Fruit fly (Drosophila melanogaster): ENCODE measurements around the gene Vps15.

Gene Vps15

dm6 chr3R:9246879-9247621 lies 1.4 kb upstream of the Vps15 start (continued):
- TF ChIP-seq wdn (GFP tag; IDR thresholded peaks at IDR 0.05) (no peak), CG4707 (GFP tag; optimal IDR thresholded peaks at IDR 0.05) (peak; percentile 15), onecut (GFP tag; IDR thresholded peaks at IDR 0.05) (peak; percentile 53), E2f2 (GFP tag; IDR thresholded peaks at IDR 0.05) (no peak; the same call in 1 of the 2 replicates), psq (GFP tag; optimal IDR thresholded peaks at IDR 0.05) (peak; percentile 45), dati (GFP tag; IDR thresholded peaks at IDR 0.05) (no peak), CG12744 (GFP tag; optimal IDR thresholded peaks at IDR 0.05) (no peak), CG18764 (GFP tag; optimal IDR thresholded peaks at IDR 0.05) (no peak), wor (GFP tag; IDR thresholded peaks at IDR 0.05) (peak; percentile 55), CG18011 (GFP tag; optimal IDR thresholded peaks at IDR 0.05) (no peak), seq (GFP tag; IDR thresholded peaks at IDR 0.05) (no peak; the same call in 1 of the 2 replicates), gsb-n (tag; optimal IDR thresholded peaks at IDR 0.05) (peak; percentile 85), CG6765 (GFP tag; optimal IDR thresholded peaks at IDR 0.05) (no peak), CG3726 (GFP tag; IDR thresholded peaks at IDR 0.05) (no peak), ttk (GFP tag; IDR thresholded peaks at IDR 0.05) (0 out of 2 replicates have a peak, but pooled peaks have one; percentile 58), CG15514 (GFP tag; optimal IDR thresholded peaks at IDR 0.05) (no peak), Dad (GFP tag; optimal IDR thresholded peaks at IDR 0.05) (peak; percentile 31), Bdp1 (GFP tag; optimal IDR thresholded peaks at IDR 0.05) (no peak), CG10979 (tag; optimal IDR thresholded peaks at IDR 0.05) (peak; percentile 91), CG7372 (GFP tag; IDR thresholded peaks at IDR 0.05) (peak; percentile 31; the same call in 1 of the 2 replicates), CG4328 (GFP tag; optimal IDR thresholded peaks at IDR 0.05) (peak; percentile 48), oc (tag; optimal IDR thresholded peaks at IDR 0.05) (peak; percentile 87), Xbp1 (GFP tag; optimal IDR thresholded peaks at IDR 0.05) (peak; percentile 78), Optix (GFP tag; IDR thresholded peaks at IDR 0.05) (no peak), hb (GFP tag; IDR thresholded peaks at IDR 0.05; ENCODE audit: partially characterized antibody) (no peak), sim (GFP tag; IDR thresholded peaks at IDR 0.05) (no peak), Antp (GFP tag; optimal IDR thresholded peaks at IDR 0.05) (peak; percentile 8), zf30C (GFP tag; optimal IDR thresholded peaks at IDR 0.05) (peak; percentile 83), Hand (GFP tag; optimal IDR thresholded peaks at IDR 0.05) (no peak), CG10462 (GFP tag; optimal IDR thresholded peaks at IDR 0.05) (peak; percentile 30), shn (GFP tag; optimal IDR thresholded peaks at IDR 0.05) (peak; percentile 2), Scr (GFP tag; IDR thresholded peaks at IDR 0.05; ENCODE audit: partially characterized antibody) (no peak), zfh1 (GFP tag; IDR thresholded peaks at IDR 0.05) (peak; percentile 69; the same call in 1 of the 3 replicates), Hr51 (GFP tag; optimal IDR thresholded peaks at IDR 0.05) (peak in 1 of 2 experiments; percentile 2), Chrac-16 (GFP tag; optimal IDR thresholded peaks at IDR 0.05) (peak; percentile 35), trh (GFP tag; optimal IDR thresholded peaks at IDR 0.05) (no peak), NK7.1 (GFP tag; optimal IDR thresholded peaks at IDR 0.05) (no peak), Gug (GFP tag; IDR thresholded peaks at IDR 0.05) (0 out of 4 replicates have a peak, but pooled peaks have one; percentile 4), dimm (GFP tag; IDR thresholded peaks at IDR 0.05) (no peak), sima (GFP tag; optimal IDR thresholded peaks at IDR 0.05) (no peak), Side (GFP tag; optimal IDR thresholded peaks at IDR 0.05) (peak; percentile 60), Taf1 (GFP tag; IDR thresholded peaks at IDR 0.05) (no peak), dan (GFP tag; IDR thresholded peaks at IDR 0.05) (no peak), ems (GFP tag; optimal IDR thresholded peaks at IDR 0.05) (peak; percentile 51), btn (GFP tag; optimal IDR thresholded peaks at IDR 0.05) (peak; percentile 27), grn (GFP tag; optimal IDR thresholded peaks at IDR 0.05) (no peak), Ptx1 (GFP tag; IDR thresholded peaks at IDR 0.05) (peak; percentile 46), CG9797 (GFP tag; optimal IDR thresholded peaks at IDR 0.05) (no peak), CG4424 (GFP tag; optimal IDR thresholded peaks at IDR 0.05) (peak; percentile 67), pzg (GFP tag; optimal IDR thresholded peaks at IDR 0.05) (no peak)

Measured in whole organism, embryonic.